Worm (Caenorhabditis elegans): ENCODE results near the gene F10E9.5.
A peak's percentile ranks its signal among the peaks of the same experiment; 100 is the strongest.

Gene F10E9.5

DNA sequence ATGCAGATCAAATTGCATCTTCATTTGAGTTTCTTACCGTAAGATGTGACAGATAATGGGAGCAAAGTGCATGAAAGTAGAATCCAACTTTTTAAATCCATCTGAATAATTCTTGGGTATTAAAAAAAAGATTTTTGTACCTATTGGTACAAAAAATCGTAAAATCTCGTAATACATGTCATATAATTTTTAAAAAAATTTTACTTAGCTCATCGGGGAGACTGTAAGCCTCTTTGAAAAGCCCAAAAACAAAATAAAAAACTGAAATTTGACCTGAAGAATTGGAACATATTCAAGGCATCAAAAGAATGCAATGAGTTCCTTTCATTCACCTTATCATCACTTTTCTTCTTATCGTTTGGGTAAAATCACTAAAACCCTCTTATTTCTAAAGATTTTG is 31.5 kb upstream of the F10E9.5 start, which contains the start of gene clec-160:
TSS of gene clec-160 (minus strand) at position 101 of the 400 bp plus-strand sequence.
- TF ChIP-seq sox-2 (GFP tag; IDR thresholded peaks at IDR 0.05) (no peak), nhr-11 (tag; optimal IDR thresholded peaks at IDR 0.05) (no peak), ceh-9 (tag; optimal IDR thresholded peaks at IDR 0.05) (no peak), ceh-24 (tag; optimal IDR thresholded peaks at IDR 0.05) (no peak), rnt-1 (tag; optimal IDR thresholded peaks at IDR 0.05) (no peak), K09A11.1 (tag; optimal IDR thresholded peaks at IDR 0.05; ENCODE audit: insufficient read depth) (no peak), tbx-2 (tag; optimal IDR thresholded peaks at IDR 0.05) (no peak), ahr-1 (tag; optimal IDR thresholded peaks at IDR 0.05) (no peak)

DNA sequence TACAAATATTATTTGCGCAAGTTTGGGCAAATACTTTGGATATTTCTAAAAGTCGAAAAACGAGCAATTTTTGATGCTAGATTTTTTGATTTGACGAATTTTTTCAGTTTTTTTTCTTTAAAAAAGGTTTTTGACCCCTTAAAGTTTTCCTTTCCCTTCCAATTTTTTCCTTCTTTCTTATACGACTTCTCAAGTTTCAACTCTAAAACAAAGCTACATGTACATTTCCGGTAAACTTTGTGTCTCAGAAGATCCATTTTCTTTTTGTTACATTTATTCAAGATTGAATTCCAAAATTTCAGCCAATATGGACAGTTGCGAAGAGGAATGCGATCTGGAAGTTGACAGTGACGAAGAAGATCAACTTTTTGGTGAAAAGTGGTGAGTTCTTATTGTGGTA is 28.6 kb upstream of the F10E9.5 start, which contains the start of gene mig-10:
TSS of gene mig-10 (plus strand) at position 301 of the 400 bp plus-strand sequence.
- TF ChIP-seq pqm-1 (tag; optimal IDR thresholded peaks at IDR 0.05): no peak
- no peak for TF ChIP-seq zip-5 (tag; optimal IDR thresholded peaks at IDR 0.05)
- no peak for TF ChIP-seq pros-1 (tag; optimal IDR thresholded peaks at IDR 0.05)
- TF ChIP-seq nfya-1 (tag; optimal IDR thresholded peaks at IDR 0.05): no peak
- no peak for TF ChIP-seq mec-3 (tag; optimal IDR thresholded peaks at IDR 0.05; ENCODE audit: borderline replicate concordance)
- no peak for TF ChIP-seq pha-2 (tag; optimal IDR thresholded peaks at IDR 0.05)
- no peak for TF ChIP-seq fkh-6 (tag; optimal IDR thresholded peaks at IDR 0.05)
- no peak for TF ChIP-seq ttx-3 (tag; optimal IDR thresholded peaks at IDR 0.05)
- TF ChIP-seq ceh-18 (tag; optimal IDR thresholded peaks at IDR 0.05): no peak
- TF ChIP-seq unc-86 (tag; optimal IDR thresholded peaks at IDR 0.05): no peak
- no peak for TF ChIP-seq C08G9.2 (tag; optimal IDR thresholded peaks at IDR 0.05)
- no peak for TF ChIP-seq ahr-1 (tag; optimal IDR thresholded peaks at IDR 0.05)
- TF ChIP-seq elt-2 (tag; optimal IDR thresholded peaks at IDR 0.05): no peak
- TF ChIP-seq F13H6.1 (tag; optimal IDR thresholded peaks at IDR 0.05): no peak
- no peak for TF ChIP-seq ceh-22 (tag; optimal IDR thresholded peaks at IDR 0.05)
- no peak for TF ChIP-seq ceh-45 (GFP tag; IDR thresholded peaks at IDR 0.05)
- TF ChIP-seq dve-1 (tag; optimal IDR thresholded peaks at IDR 0.05): no peak
- TF ChIP-seq ceh-31 (tag; optimal IDR thresholded peaks at IDR 0.05): no peak

ce11 chrIII:8279567-8279966 is 27.8 kb upstream of the F10E9.5 start:
- TF ChIP-seq fkh-10 (GFP tag; optimal IDR thresholded peaks at IDR 0.05) (no peak), unc-42 (tag; optimal IDR thresholded peaks at IDR 0.05) (peak; percentile 55), fkh-6 (tag; optimal IDR thresholded peaks at IDR 0.05) (no peak), elt-2 (tag; optimal IDR thresholded peaks at IDR 0.05) (peak; percentile 21), ceh-24 (tag; optimal IDR thresholded peaks at IDR 0.05) (no peak), unc-55 (GFP tag; optimal IDR thresholded peaks at IDR 0.05) (peak; percentile 19), dve-1 (tag; optimal IDR thresholded peaks at IDR 0.05) (no peak), sdc-2 (tag; optimal IDR thresholded peaks at IDR 0.05) (no peak)

DNA sequence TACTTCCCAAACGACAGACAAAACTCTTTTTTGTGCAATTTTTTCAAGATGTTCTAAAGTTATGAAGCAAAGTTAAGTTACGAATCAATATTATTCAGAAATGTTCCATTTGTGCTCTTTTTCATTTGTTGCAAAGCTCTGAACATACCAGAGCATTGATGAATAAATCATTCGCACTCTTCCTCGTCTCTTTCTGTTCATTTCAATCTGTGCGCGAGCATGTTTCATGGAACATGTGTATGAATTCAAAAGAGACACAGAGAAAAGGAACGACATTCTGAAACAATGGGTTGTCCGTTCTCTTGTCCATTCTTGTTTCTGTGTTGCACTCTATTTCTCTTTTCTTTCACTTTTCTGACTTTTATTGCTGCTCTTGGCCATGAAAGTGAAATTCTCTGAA is 27.0 kb upstream of the F10E9.5 start:
- TF ChIP-seq lim-6 (tag; optimal IDR thresholded peaks at IDR 0.05) (no peak), ceh-31 (tag; optimal IDR thresholded peaks at IDR 0.05) (peak; percentile 11)

DNA sequence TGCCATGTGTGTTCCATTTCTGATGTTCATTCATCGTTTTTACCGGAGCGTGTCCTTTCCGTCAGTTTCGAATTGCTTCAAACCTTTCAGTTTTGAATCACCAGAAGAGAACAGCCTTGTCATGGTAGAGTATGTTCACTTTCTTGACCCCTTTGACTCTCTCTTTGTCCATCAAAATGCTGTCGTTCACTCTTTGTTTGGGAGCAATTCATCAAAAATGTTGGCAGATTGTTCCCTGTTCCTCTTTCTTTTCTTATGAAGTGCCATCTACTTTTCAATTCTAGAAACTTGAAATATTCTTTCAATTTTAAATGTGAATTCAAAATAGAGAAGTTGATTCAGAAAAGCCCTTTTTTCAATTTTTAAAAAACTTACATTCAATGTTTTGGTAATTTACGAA is 26.1 kb upstream of the F10E9.5 start:
- TF ChIP-seq unc-55 (GFP tag; optimal IDR thresholded peaks at IDR 0.05) (no peak), pag-3 (tag; optimal IDR thresholded peaks at IDR 0.05; ENCODE audit: borderline replicate concordance) (no peak), pat-9 (tag; optimal IDR thresholded peaks at IDR 0.05) (no peak), madf-2 (tag; optimal IDR thresholded peaks at IDR 0.05) (no peak), nfya-1 (tag; optimal IDR thresholded peaks at IDR 0.05) (no peak), zip-5 (tag; optimal IDR thresholded peaks at IDR 0.05) (no peak), nhr-232 (tag; optimal IDR thresholded peaks at IDR 0.05) (no peak), elt-2 (tag; optimal IDR thresholded peaks at IDR 0.05) (no peak), che-1 (tag; optimal IDR thresholded peaks at IDR 0.05) (no peak), ceh-30 (tag; optimal IDR thresholded peaks at IDR 0.05) (no peak), unc-3 (GFP tag; conservative IDR thresholded peaks at IDR 0.05) (no peak), unc-3 (tag; optimal IDR thresholded peaks at IDR 0.05) (no peak), lim-6 (tag; optimal IDR thresholded peaks at IDR 0.05) (no peak), hlh-8 (tag; optimal IDR thresholded peaks at IDR 0.05) (no peak), ceh-24 (tag; optimal IDR thresholded peaks at IDR 0.05) (no peak)
